Fruit fly (Drosophila melanogaster): ENCODE measurements around the gene CG5149.

CG5149 gene

dm6 chr2L:7401627-7402026, 13.6 kb upstream of the CG5149 start (continued):
- TF ChIP-seq Hr51 (GFP tag; optimal IDR thresholded peaks at IDR 0.05), result peak in 1 of 2 experiments; percentile 88
- TF ChIP-seq CG33557 (GFP tag; optimal IDR thresholded peaks at IDR 0.05), result peak; percentile 51
- peak; percentile 40 for TF ChIP-seq CG18476 (GFP tag; optimal IDR thresholded peaks at IDR 0.05)
- TF ChIP-seq CG11723 (GFP tag; optimal IDR thresholded peaks at IDR 0.05), result peak; percentile 36
- TF ChIP-seq MESR4 (GFP tag; optimal IDR thresholded peaks at IDR 0.05), result no peak
- peak; percentile 62 for TF ChIP-seq CG13296 (GFP tag; optimal IDR thresholded peaks at IDR 0.05)
- peak; percentile 35 for TF ChIP-seq zfh2 (GFP tag; optimal IDR thresholded peaks at IDR 0.05)
- TF ChIP-seq kni (GFP tag; optimal IDR thresholded peaks at IDR 0.05), result no peak
- TF ChIP-seq crc (GFP tag; optimal IDR thresholded peaks at IDR 0.05), result no peak
- TF ChIP-seq Opbp (GFP tag; IDR thresholded peaks at IDR 0.05; ENCODE audit: partially characterized antibody), result no peak
- TF ChIP-seq CG7786 (GFP tag; optimal IDR thresholded peaks at IDR 0.05), result peak; percentile 13
- no peak for TF ChIP-seq nom (GFP tag; optimal IDR thresholded peaks at IDR 0.05)
- TF ChIP-seq pho (GFP tag; optimal IDR thresholded peaks at IDR 0.05), result no peak
- TF ChIP-seq Fer3 (tag; optimal IDR thresholded peaks at IDR 0.05), result peak; percentile 80
- peak; percentile 63 for TF ChIP-seq sug (tag; optimal IDR thresholded peaks at IDR 0.05)
- TF ChIP-seq CG7987 (GFP tag; optimal IDR thresholded peaks at IDR 0.05), result no peak
- TF ChIP-seq bab2 (GFP tag; optimal IDR thresholded peaks at IDR 0.05), result no peak
- TF ChIP-seq CG8478 (optimal IDR thresholded peaks at IDR 0.05), result no peak
- peak; percentile 14 for TF ChIP-seq sd (tag; optimal IDR thresholded peaks at IDR 0.05)
- TF ChIP-seq Bgb (GFP tag; IDR thresholded peaks at IDR 0.05; ENCODE audit: partially characterized antibody), result no peak
- no peak for TF ChIP-seq CG8290 (GFP tag; optimal IDR thresholded peaks at IDR 0.05)
- TF ChIP-seq CG8290 (tag; optimal IDR thresholded peaks at IDR 0.05), result peak in 1 of 2 experiments; percentile 16
- TF ChIP-seq CG16863 (GFP tag; optimal IDR thresholded peaks at IDR 0.05), result no peak
- no peak for TF ChIP-seq fru (optimal IDR thresholded peaks at IDR 0.05)
- peak; percentile 51 for TF ChIP-seq NFAT (GFP tag; IDR thresholded peaks at IDR 0.05)
- TF ChIP-seq B-H1 (GFP tag; IDR thresholded peaks at IDR 0.05), result peak; percentile 59; the same call in 2 of the 3 replicates
- no peak for TF ChIP-seq CG6854 (GFP tag; optimal IDR thresholded peaks at IDR 0.05)
- TF ChIP-seq ab (GFP tag; optimal IDR thresholded peaks at IDR 0.05), result no peak
- peak; percentile 78 for TF ChIP-seq stc (GFP tag; IDR thresholded peaks at IDR 0.05)
- peak; percentile 66 for TF ChIP-seq H15 (GFP tag; IDR thresholded peaks at IDR 0.05)
- peak; percentile 60 for TF ChIP-seq CG4854 (GFP tag; optimal IDR thresholded peaks at IDR 0.05)
- no peak for TF ChIP-seq sima (GFP tag; optimal IDR thresholded peaks at IDR 0.05)
- peak; percentile 24 for TF ChIP-seq D19B (GFP tag; optimal IDR thresholded peaks at IDR 0.05)
- TF ChIP-seq Optix (GFP tag; IDR thresholded peaks at IDR 0.05), result no peak
- no peak for TF ChIP-seq zen2 (GFP tag; IDR thresholded peaks at IDR 0.05; ENCODE audit: partially characterized antibody)
- TF ChIP-seq fd64A (GFP tag; optimal IDR thresholded peaks at IDR 0.05), result no peak
- peak in 1 of 3 experiments; percentile 43 for TF ChIP-seq lola (GFP tag; optimal IDR thresholded peaks at IDR 0.05)
- peak; percentile 71 for TF ChIP-seq CG31441 (GFP tag; IDR thresholded peaks at IDR 0.05)
- TF ChIP-seq Mes4 (GFP tag; optimal IDR thresholded peaks at IDR 0.05), result no peak
- peak; percentile 64 for TF ChIP-seq CG12659 (GFP tag; optimal IDR thresholded peaks at IDR 0.05)
- peak; percentile 78 for TF ChIP-seq CG15269 (tag; optimal IDR thresholded peaks at IDR 0.05)
- TF ChIP-seq CG4707 (GFP tag; optimal IDR thresholded peaks at IDR 0.05), result no peak
- peak; percentile 13 for TF ChIP-seq CG6765 (GFP tag; optimal IDR thresholded peaks at IDR 0.05)
- peak; percentile 4 for TF ChIP-seq Vsx1 (GFP tag; optimal IDR thresholded peaks at IDR 0.05)
- TF ChIP-seq Adf1 (GFP tag; IDR thresholded peaks at IDR 0.05), result peak; percentile 58
- no peak for TF ChIP-seq Neu2 (GFP tag; optimal IDR thresholded peaks at IDR 0.05; ENCODE audit: borderline replicate concordance)
- peak; percentile 69; the same call in 1 of the 3 replicates for TF ChIP-seq gce (GFP tag; IDR thresholded peaks at IDR 0.05)
- TF ChIP-seq grn (GFP tag; optimal IDR thresholded peaks at IDR 0.05), result no peak
- TF ChIP-seq CG10274 (GFP tag; optimal IDR thresholded peaks at IDR 0.05), result no peak
- TF ChIP-seq grau (tag; optimal IDR thresholded peaks at IDR 0.05), result peak; percentile 96
- TF ChIP-seq run (tag; optimal IDR thresholded peaks at IDR 0.05), result peak; percentile 33

Measured in whole organism, embryonic.